Worm (Caenorhabditis elegans): Measurements from ENCODE around the gene flcn-1.

Gene flcn-1

DNA sequence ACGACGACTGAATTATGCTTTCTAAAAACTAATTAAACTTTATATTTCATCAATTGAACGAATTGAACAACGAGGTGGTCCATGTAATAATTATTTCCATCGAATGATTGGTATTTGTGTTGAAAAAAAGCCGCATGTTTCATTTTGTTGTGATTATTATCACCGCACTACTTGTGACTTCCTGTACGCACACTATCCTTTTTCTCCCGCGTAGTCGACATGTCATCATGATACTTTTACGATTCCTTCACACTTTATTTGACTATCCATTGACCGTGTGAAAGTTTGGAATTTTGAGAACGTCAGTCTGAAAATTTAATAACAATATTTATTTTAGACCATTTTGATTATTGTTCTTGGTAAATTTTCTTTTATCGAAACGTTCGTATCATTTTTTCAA lies 960 bp upstream of the flcn-1 start, which contains the start of gene F22D3.4:
F22D3.4 (minus strand) TSS at position 1 of the 400 bp plus-strand sequence.
- TF ChIP-seq nhr-11 (tag; optimal IDR thresholded peaks at IDR 0.05) = no peak
- TF ChIP-seq elt-2 (tag; optimal IDR thresholded peaks at IDR 0.05) = peak; percentile 21

DNA sequence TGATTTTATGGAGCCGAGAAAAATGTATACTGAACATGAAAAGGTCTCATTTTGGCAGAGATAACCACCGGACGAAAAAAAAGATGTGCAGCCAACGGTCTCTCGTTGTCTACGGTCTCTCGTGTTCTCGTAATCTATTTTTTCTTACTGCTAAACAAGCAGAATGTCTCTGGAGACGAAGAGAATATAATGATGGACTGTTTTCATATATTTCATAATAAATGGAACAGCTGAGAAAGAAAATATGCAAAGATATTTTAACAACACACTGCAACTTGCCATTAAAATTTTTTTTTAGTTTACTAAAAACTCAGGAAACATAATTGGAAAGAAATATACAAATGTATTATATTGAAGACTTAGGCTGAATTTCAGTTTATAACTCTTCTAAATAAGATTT lies 1.5 kb downstream of the flcn-1 start:
- TF ChIP-seq nfya-1 (tag; optimal IDR thresholded peaks at IDR 0.05; ENCODE audit: insufficient read depth) (peak; percentile 28), elt-2 (tag; optimal IDR thresholded peaks at IDR 0.05) (peak; percentile 1), pha-4 (tag; optimal IDR thresholded peaks at IDR 0.05) (peak; percentile 4), ztf-11 (tag; optimal IDR thresholded peaks at IDR 0.05) (no peak)

DNA sequence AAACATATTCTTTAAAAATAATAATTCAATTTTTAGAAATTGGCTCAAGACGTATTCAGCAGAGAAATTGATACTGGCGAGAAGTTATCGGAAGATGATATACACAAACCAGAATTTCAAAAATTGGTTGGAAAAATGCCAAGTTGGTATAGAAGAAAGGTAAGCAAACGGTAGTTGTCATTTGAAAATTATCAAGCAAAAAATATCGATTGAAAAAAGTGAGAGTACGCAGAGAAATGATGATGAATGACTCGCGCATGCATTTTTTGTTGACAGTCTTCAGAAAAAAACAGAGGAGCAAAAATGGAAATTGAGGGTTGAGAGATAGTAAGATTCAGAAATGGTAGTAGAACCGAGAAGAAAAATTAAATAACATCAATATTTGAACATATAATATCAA lies 4.4 kb downstream of the flcn-1 start:
- no peak for TF ChIP-seq aly-2 (tag; optimal IDR thresholded peaks at IDR 0.05)
- no peak for TF ChIP-seq tbx-2 (tag; optimal IDR thresholded peaks at IDR 0.05)
- TF ChIP-seq eor-1 (tag; optimal IDR thresholded peaks at IDR 0.05) = no peak
- TF ChIP-seq pha-4 (tag; optimal IDR thresholded peaks at IDR 0.05) = peak; percentile 13
- peak; percentile 70 for TF ChIP-seq ceh-28 (tag; optimal IDR thresholded peaks at IDR 0.05)
- TF ChIP-seq lin-15B (tag; optimal IDR thresholded peaks at IDR 0.05) = no peak

DNA sequence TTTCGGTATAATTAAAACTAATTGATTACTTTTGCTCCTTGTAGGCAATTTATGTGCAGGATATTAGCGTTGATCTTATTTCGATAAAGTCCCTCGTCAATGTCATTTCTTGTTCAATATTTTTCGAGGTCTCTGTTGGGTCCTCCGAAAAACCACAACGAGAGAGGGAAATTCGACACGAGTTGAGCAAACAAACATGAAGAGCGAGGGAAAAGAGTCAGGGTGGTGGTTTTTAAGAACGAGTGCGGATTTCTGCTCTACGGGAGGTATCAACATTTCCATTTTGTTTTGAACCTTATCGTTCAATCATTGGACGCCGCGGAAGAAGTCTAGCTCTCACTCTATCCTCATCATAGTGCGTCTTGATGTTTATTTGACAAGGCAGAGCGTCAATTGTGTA lies 6.2 kb downstream of the flcn-1 start:
- TF ChIP-seq aly-2 (tag; optimal IDR thresholded peaks at IDR 0.05) (no peak), skn-1 (tag; optimal IDR thresholded peaks at IDR 0.05) (no peak), pha-4 (tag; optimal IDR thresholded peaks at IDR 0.05) (peak; percentile 43), lin-39 (tag; optimal IDR thresholded peaks at IDR 0.05) (peak; percentile 46)

DNA sequence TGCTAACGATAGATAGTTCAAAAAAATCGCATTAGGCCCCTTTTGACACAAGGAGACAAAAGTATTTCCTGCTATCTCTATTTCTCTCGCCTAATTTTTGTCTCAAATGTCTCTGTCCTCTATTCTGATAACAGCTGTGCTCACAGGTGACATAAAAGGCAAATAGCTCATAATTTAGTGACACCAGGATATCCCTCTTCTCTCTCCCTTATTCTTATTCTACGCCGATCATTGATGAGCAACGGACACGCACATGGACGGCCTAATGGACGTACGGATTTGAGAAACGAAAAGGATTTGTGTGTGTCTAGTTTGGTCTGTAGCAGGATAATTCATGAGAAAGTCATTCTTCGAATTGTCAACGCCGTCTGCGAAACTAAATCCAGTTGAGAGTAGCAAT lies 7.4 kb downstream of the flcn-1 start:
- TF ChIP-seq nfya-1 (tag; optimal IDR thresholded peaks at IDR 0.05; ENCODE audit: insufficient read depth) (no peak), ztf-4 (tag; optimal IDR thresholded peaks at IDR 0.05) (no peak)

DNA sequence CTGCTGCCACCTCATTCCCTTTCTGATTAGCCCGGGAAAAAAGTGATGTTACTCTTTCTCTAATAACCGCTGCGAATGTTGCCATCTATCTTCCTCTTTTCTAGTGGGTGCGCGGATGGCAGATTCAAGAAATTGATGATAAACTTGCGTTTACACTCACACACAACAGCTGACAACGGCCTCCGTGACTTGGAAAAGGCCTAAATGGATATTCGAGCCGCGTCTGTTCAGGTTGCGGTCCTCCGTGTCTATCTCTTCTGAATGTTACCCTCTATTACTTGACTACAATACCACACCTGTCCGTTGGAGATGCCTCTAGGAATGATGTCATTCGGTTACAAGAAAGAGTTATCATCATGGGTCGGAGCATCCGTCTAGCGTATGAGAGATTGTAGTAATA lies 8.0 kb downstream of the flcn-1 start:
- TF ChIP-seq pha-4 (tag; optimal IDR thresholded peaks at IDR 0.05) = no peak
- peak; percentile 9 for TF ChIP-seq pqm-1 (tag; optimal IDR thresholded peaks at IDR 0.05)
- TF ChIP-seq ZK546.5 (tag; optimal IDR thresholded peaks at IDR 0.05) = no peak
- TF ChIP-seq R02D3.7 (tag; optimal IDR thresholded peaks at IDR 0.05) = no peak

DNA sequence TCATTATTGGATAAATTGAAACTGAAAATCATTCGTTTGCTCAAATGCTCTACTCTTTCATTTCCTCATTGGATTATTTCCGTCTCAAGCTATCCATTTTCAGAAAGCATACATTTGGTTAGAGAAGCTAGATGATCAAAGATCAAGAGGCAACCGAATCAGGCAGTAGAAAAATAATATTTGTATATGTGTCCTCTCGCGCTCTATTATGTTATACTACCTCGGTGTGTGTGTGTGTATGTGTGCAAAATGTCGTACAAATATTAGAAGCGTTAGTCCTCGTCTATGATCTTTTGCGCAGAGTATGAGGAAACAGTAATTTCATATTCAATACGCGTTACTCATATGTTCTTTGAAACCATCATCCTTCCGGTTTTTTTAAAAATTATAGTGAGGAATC lies 8.5 kb downstream of the flcn-1 start:
- TF ChIP-seq tbx-2 (tag; optimal IDR thresholded peaks at IDR 0.05) (no peak), nhr-12 (tag; optimal IDR thresholded peaks at IDR 0.05) (no peak), pha-4 (tag; optimal IDR thresholded peaks at IDR 0.05) (peak; percentile 74), ceh-28 (tag; optimal IDR thresholded peaks at IDR 0.05) (peak; percentile 2), elt-1 (tag; optimal IDR thresholded peaks at IDR 0.05) (no peak), lin-39 (tag; optimal IDR thresholded peaks at IDR 0.05) (no peak)

DNA sequence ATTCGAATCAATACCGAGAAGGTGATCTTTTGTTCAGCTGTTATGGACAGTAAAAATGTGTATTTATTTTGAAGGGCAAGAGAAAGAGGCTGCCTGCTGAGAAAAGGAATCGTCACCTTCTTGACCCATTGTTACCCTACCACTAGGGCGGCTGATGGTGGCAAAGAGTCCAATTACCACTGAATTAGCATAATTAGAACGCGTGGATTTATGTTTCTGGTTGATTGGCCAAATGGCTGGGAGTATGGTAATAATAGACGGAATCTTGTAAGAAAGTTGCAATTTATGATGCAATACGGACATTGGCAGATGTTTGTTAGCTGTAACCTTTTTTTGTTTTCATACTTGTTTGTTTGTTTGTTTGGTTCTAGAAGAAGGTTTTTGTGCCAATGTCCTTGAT lies 11.3 kb downstream of the flcn-1 start:
- no peak for TF ChIP-seq nhr-11 (tag; optimal IDR thresholded peaks at IDR 0.05)
- no peak for TF ChIP-seq nhr-43 (tag; optimal IDR thresholded peaks at IDR 0.05; ENCODE audit: poor library complexity, severe bottlenecking)
- TF ChIP-seq sea-2 (GFP tag; optimal IDR thresholded peaks at IDR 0.05) = no peak
- no peak for TF ChIP-seq ZK546.5 (tag; optimal IDR thresholded peaks at IDR 0.05)
- no peak for TF ChIP-seq snpc-4 (tag; optimal IDR thresholded peaks at IDR 0.05)
- no peak for TF ChIP-seq zag-1 (tag; optimal IDR thresholded peaks at IDR 0.05)
- TF ChIP-seq ztf-4 (tag; optimal IDR thresholded peaks at IDR 0.05) = no peak
- no peak for TF ChIP-seq ceh-82 (tag; optimal IDR thresholded peaks at IDR 0.05)
- no peak for TF ChIP-seq fkh-2 (tag; optimal IDR thresholded peaks at IDR 0.05)
- TF ChIP-seq skn-1 (tag; optimal IDR thresholded peaks at IDR 0.05) = no peak
- no peak for TF ChIP-seq eor-1 (tag; optimal IDR thresholded peaks at IDR 0.05)
- TF ChIP-seq elt-2 (tag; optimal IDR thresholded peaks at IDR 0.05) = no peak
- TF ChIP-seq nhr-77 (tag; optimal IDR thresholded peaks at IDR 0.05) = no peak
- TF ChIP-seq jun-1 (tag; optimal IDR thresholded peaks at IDR 0.05) = no peak
- no peak for TF ChIP-seq ama-1 (optimal IDR thresholded peaks at IDR 0.05)
- TF ChIP-seq tbx-2 (tag; optimal IDR thresholded peaks at IDR 0.05) = no peak
- TF ChIP-seq R02D3.7 (tag; optimal IDR thresholded peaks at IDR 0.05) = no peak
- TF ChIP-seq elt-3 (tag; optimal IDR thresholded peaks at IDR 0.05) = no peak
- TF ChIP-seq hmg-11 (tag; optimal IDR thresholded peaks at IDR 0.05) = no peak
- TF ChIP-seq elt-1 (tag; optimal IDR thresholded peaks at IDR 0.05) = no peak

Measured in whole organism, L3 larva.